Worm (Caenorhabditis elegans) whole organism, L3 larva: ENCODE data around the gene F56H11.2.
A peak's percentile ranks its signal among the peaks of the same experiment; 100 is the strongest.

ENCODE experiments used
- R02D3.7 ChIP-seq: fragments of 150-350 bp; optimal IDR thresholded peaks from 2 replicates; lab custom pipeline; 2014; ENCODE audit warnings: missing biosample characterization, missing genetic modification characterization
- aly-2 ChIP-seq: fragments of 150-350 bp; optimal IDR thresholded peaks from 2 replicates; lab custom pipeline; 2014; ENCODE audit warnings: missing biosample characterization, missing genetic modification characterization
- ama-1 ChIP-seq: fragments of 150-350 bp; optimal IDR thresholded peaks from 2 replicates; lab custom pipeline; 2018
- ceh-16 ChIP-seq: sonication (generic microtip); optimal IDR thresholded peaks from 2 replicates; lab custom pipeline; 2017; ENCODE audit warnings: missing biosample characterization, missing genetic modification characterization
- ceh-82 ChIP-seq: fragments of 150-350 bp; optimal IDR thresholded peaks from 2 replicates; lab custom pipeline; 2014; ENCODE audit warnings: missing biosample characterization, missing genetic modification characterization
- ceh-9 ChIP-seq: sonication (generic microtip); optimal IDR thresholded peaks from 2 replicates; lab custom pipeline; 2018; ENCODE audit warnings: missing biosample characterization, missing genetic modification characterization
- egl-27 ChIP-seq: sonication (generic microtip); optimal IDR thresholded peaks from 4 replicates; lab custom pipeline; 2017; ENCODE audit warnings: missing biosample characterization, missing genetic modification reagents, missing genetic modification characterization
- egl-5 ChIP-seq: fragments of 150-350 bp; optimal IDR thresholded peaks from 2 replicates; lab custom pipeline; 2017; ENCODE audit warnings: missing biosample characterization, missing genetic modification reagents, missing genetic modification characterization, inconsistent platforms
- elt-1 ChIP-seq: fragments of 150-350 bp; optimal IDR thresholded peaks from 2 replicates; lab custom pipeline; 2014; ENCODE audit warnings: missing biosample characterization, missing genetic modification characterization
- elt-2 ChIP-seq: sonication (generic microtip); optimal IDR thresholded peaks from 2 replicates; lab custom pipeline; 2016; ENCODE audit warnings: missing genetic modification reagents, mild to moderate bottlenecking, missing genetic modification characterization, missing compliant biosample characterization
- eor-1 ChIP-seq, 2 experiments: fragments of 150-350 bp; optimal IDR thresholded peaks; 2 replicates each; lab custom pipeline; 2014 to 2018; ENCODE audit warnings: missing biosample characterization in 2 of 2, missing genetic modification characterization in 2 of 2
- fkh-10 ChIP-seq: sonication (generic microtip); optimal IDR thresholded peaks from 2 replicates; lab custom pipeline; 2017; ENCODE audit warnings: missing biosample characterization, missing genetic modification reagents, missing genetic modification characterization
- fkh-2 ChIP-seq: fragments of 150-350 bp; optimal IDR thresholded peaks from 2 replicates; lab custom pipeline; 2014; ENCODE audit warnings: missing biosample characterization, missing genetic modification reagents, missing genetic modification characterization
- fos-1 ChIP-seq: fragments of 150-350 bp; optimal IDR thresholded peaks from 2 replicates; lab custom pipeline; 2014; ENCODE audit warnings: missing biosample characterization, missing genetic modification characterization
- hmg-11 ChIP-seq: sonication (generic microtip); optimal IDR thresholded peaks from 2 replicates; lab custom pipeline; 2016; ENCODE audit warnings: missing genetic modification characterization, missing compliant biosample characterization
- jun-1 ChIP-seq: fragments of 150-350 bp; optimal IDR thresholded peaks from 2 replicates; lab custom pipeline; 2014; ENCODE audit warnings: missing biosample characterization, missing genetic modification reagents, missing genetic modification characterization
- lin-15B ChIP-seq: fragments of 150-350 bp; optimal IDR thresholded peaks from 2 replicates; lab custom pipeline; 2014; ENCODE audit warnings: missing biosample characterization, missing genetic modification characterization
- lin-39 ChIP-seq: fragments of 150-350 bp; optimal IDR thresholded peaks from 2 replicates; lab custom pipeline; 2018; ENCODE audit warnings: missing biosample characterization, missing genetic modification reagents, missing genetic modification characterization
- lsy-12 ChIP-seq: sonication (generic microtip); optimal IDR thresholded peaks from 2 replicates; lab custom pipeline; 2016; ENCODE audit warnings: mild to moderate bottlenecking, missing genetic modification characterization, missing compliant biosample characterization
- mml-1 ChIP-seq: fragments of 150-350 bp; sonication (generic microtip); optimal IDR thresholded peaks from 3 replicates; lab custom pipeline; 2014; ENCODE audit warnings: missing biosample characterization, missing genetic modification characterization
- nfya-1 ChIP-seq: sonication (generic microtip); optimal IDR thresholded peaks from 2 replicates; lab custom pipeline; 2017; ENCODE audit warnings: missing genetic modification characterization, mild to moderate bottlenecking, missing compliant biosample characterization, antibody characterized with exemption, moderate library complexity; ENCODE audit not compliant: insufficient read depth
- nhr-11 ChIP-seq: fragments of 150-350 bp; optimal IDR thresholded peaks from 2 replicates; lab custom pipeline; 2014; ENCODE audit warnings: missing biosample characterization, missing genetic modification characterization
- nhr-12 ChIP-seq: fragments of 150-350 bp; optimal IDR thresholded peaks from 2 replicates; lab custom pipeline; 2014; ENCODE audit warnings: missing biosample characterization, missing genetic modification characterization
- nhr-23 ChIP-seq: fragments of 150-350 bp; optimal IDR thresholded peaks from 2 replicates; lab custom pipeline; 2014; ENCODE audit warnings: missing biosample characterization, missing genetic modification reagents, missing genetic modification characterization
- nhr-237 ChIP-seq: fragments of 150-350 bp; optimal IDR thresholded peaks from 2 replicates; lab custom pipeline; 2014; ENCODE audit warnings: missing biosample characterization, missing genetic modification characterization
- nhr-25 ChIP-seq: sonication (generic microtip); optimal IDR thresholded peaks from 2 replicates; lab custom pipeline; 2017; ENCODE audit warnings: missing biosample characterization, missing genetic modification characterization
- nhr-67 ChIP-seq: fragments of 150-350 bp; optimal IDR thresholded peaks from 2 replicates; lab custom pipeline; 2014; ENCODE audit warnings: missing biosample characterization, missing genetic modification characterization
- pha-4 ChIP-seq: fragments of 150-350 bp; optimal IDR thresholded peaks from 2 replicates; lab custom pipeline; 2014; ENCODE audit warnings: missing biosample characterization, missing genetic modification reagents, missing genetic modification characterization
- pqm-1 ChIP-seq: fragments of 150-350 bp; optimal IDR thresholded peaks from 2 replicates; lab custom pipeline; 2017; ENCODE audit warnings: missing biosample characterization, missing genetic modification characterization, inconsistent platforms
- sea-2 ChIP-seq: fragments of 150-350 bp; sonication (generic microtip); optimal IDR thresholded peaks from 4 replicates; lab custom pipeline; 2014; ENCODE audit warnings: missing biosample characterization, missing genetic modification reagents, missing genetic modification characterization
- skn-1 ChIP-seq: fragments of 150-350 bp; optimal IDR thresholded peaks from 2 replicates; lab custom pipeline; 2014; ENCODE audit warnings: missing biosample characterization, missing genetic modification characterization
- snpc-4 ChIP-seq: fragments of 150-350 bp; optimal IDR thresholded peaks from 2 replicates; lab custom pipeline; 2014; ENCODE audit warnings: missing biosample characterization, missing genetic modification characterization
- tbx-2 ChIP-seq: sonication (generic microtip); optimal IDR thresholded peaks from 2 replicates; lab custom pipeline; 2016; ENCODE audit warnings: mild to moderate bottlenecking, missing genetic modification characterization, missing compliant biosample characterization
- unc-39 ChIP-seq: sonication (generic microtip); optimal IDR thresholded peaks from 4 replicates; lab custom pipeline; 2017; ENCODE audit warnings: missing biosample characterization, missing genetic modification characterization
- unc-62 ChIP-seq: fragments of 150-350 bp; sonication (generic microtip); optimal IDR thresholded peaks from 4 replicates; lab custom pipeline; 2014; ENCODE audit warnings: missing biosample characterization, missing genetic modification reagents, missing genetic modification characterization
- zag-1 ChIP-seq: fragments of 150-350 bp; optimal IDR thresholded peaks from 2 replicates; lab custom pipeline; 2014; ENCODE audit warnings: missing biosample characterization, missing genetic modification characterization
- ztf-11 ChIP-seq: fragments of 150-350 bp; optimal IDR thresholded peaks from 2 replicates; lab custom pipeline; 2014; ENCODE audit warnings: missing biosample characterization, missing genetic modification characterization
- ztf-4 ChIP-seq: fragments of 150-350 bp; optimal IDR thresholded peaks from 2 replicates; lab custom pipeline; 2014; ENCODE audit warnings: missing biosample characterization, missing genetic modification characterization

F56H11.2 gene

DNA sequence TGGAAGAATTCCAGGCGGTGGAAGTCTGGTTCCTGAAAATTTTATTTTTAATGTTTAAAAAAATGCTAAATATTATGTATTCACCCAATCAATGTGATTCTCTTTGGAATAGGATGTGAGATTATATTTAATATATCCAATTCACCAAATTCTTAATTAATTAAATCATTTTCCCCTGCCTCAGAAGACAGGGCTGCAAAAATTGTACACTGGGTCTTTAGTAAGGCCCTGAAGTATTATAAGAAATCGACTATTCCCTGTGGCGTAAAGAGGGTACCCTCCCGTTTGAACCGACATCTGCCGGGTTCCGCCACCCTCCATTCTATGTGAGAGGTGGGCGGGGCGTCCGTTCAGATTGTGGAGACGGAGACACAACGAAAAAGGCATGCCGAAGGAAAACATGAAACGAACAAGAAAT, 21.7 kb downstream of the F56H11.2 start (continued):
- TF ChIP-seq egl-5 (tag; lab: Kevin White, UChicago) (peak; percentile 59), R02D3.7 (tag; lab: Kevin White, UChicago) (peak; percentile 72), aly-2 (tag; lab: Kevin White, UChicago) (no peak), snpc-4 (peak; percentile 99), ceh-16 (tag; lab: Kevin White, UChicago) (no peak), nhr-12 (tag; lab: Kevin White, UChicago) (no peak), fos-1 (peak; percentile 1), ceh-9 (tag; lab: Kevin White, UChicago) (no peak), nhr-237 (tag; lab: Kevin White, UChicago) (no peak), ztf-11 (no peak), unc-62 (GFP tag; lab: Kevin White, UChicago) (peak; percentile 20), unc-39 (tag; lab: Kevin White, UChicago) (no peak), nhr-11 (tag; lab: Kevin White, UChicago) (no peak), nhr-25 (peak; percentile 92), nhr-67 (tag; lab: Kevin White, UChicago) (no peak)

DNA sequence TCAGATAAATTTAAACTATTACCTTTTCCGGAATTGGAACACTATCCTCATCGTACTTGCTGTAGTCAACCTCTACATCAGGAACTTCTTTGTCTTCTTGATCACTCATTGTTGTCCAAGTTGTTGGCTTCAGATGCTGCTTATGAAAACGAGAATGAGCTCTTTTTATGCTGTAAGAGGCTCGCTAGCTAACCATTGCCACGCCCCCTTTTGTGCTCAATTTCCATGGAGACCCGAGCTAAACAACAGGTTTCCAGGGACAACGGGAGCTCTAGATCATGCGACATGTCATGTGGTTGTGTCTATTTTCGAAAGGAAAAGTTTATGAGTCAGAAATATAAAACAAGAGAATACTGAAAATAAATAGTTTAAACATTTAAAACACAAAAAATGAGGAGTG, 22.5 kb downstream of the F56H11.2 start, which contains the start of gene C33A12.4:
TSS of gene C33A12.4 (minus strand) at position 131 of the 400 bp plus-strand sequence.
- TF ChIP-seq fkh-10 (peak; percentile 17), nfya-1 (tag; lab: Kevin White, UChicago) (peak; percentile 2), lin-15B (no peak)

DNA sequence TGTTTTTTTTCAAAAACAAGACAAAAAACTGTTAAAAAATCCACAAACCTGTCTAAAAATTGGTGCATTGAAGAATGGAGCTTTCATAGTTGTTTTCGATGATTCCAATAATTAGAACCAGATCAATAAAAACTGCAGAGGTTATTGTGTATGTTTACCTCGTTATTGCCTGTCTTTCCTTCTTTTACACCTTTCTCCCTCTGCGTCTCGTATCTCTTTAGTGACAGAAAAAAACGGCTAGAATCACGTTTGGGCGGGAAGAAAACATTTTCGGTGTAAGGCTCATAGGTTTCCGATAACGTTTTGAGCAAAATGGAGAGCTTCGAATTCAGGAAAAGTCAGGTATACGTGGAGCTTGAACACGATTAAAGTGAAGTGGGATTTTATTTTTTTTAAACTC, 24.4 kb downstream of the F56H11.2 start, which contains the start of gene ethe-1:
TSS of gene ethe-1 (minus strand) at position 150 of the 400 bp plus-strand sequence.
- TF ChIP-seq fkh-2 = no peak
- TF ChIP-seq elt-2 (tag; lab: Kevin White, UChicago) = peak; percentile 21
- TF ChIP-seq snpc-4 = peak; percentile 44
- TF ChIP-seq nhr-25 = peak; percentile 19
- no peak for TF ChIP-seq lsy-12 (tag; lab: Kevin White, UChicago)
- peak; percentile 78 for TF ChIP-seq pha-4 (tag; lab: Kevin White, UChicago)

DNA sequence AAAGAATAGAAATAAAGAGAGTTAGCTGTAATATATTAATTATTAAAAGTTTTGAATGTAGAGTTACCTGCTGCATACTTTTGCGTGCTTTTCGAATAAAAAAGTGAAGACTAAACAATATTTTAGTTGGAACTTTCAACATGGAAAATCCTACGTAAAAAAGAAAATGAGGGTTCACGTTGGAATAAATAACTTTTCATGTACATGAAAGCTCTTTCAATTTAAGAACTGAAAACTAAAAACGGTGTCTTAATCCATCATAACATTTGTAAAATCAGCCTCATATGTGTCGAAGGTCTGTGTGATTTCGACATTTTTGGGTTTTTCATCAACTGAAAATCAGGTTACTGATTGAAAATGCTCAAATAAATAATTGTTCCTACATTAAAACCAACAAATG, 26.7 kb downstream of the F56H11.2 start, which contains the start of gene ttr-9:
TSS of gene ttr-9 (minus strand) at position 101 of the 400 bp plus-strand sequence.
- TF ChIP-seq nhr-12 (tag; lab: Kevin White, UChicago) (no peak), tbx-2 (no peak), R02D3.7 (tag; lab: Kevin White, UChicago) (no peak), elt-1 (tag; lab: Kevin White, UChicago) (no peak), nhr-67 (tag; lab: Kevin White, UChicago) (no peak), nhr-25 (no peak), sea-2 (GFP tag; lab: Kevin White, UChicago) (no peak), jun-1 (tag; lab: Kevin White, UChicago) (no peak), elt-2 (tag; lab: Kevin White, UChicago) (no peak), mml-1 (tag; lab: Kevin White, UChicago) (no peak), nfya-1 (tag; lab: Kevin White, UChicago) (no peak), nhr-23 (tag; lab: Kevin White, UChicago) (no peak), fkh-2 (no peak), skn-1 (tag; lab: Kevin White, UChicago) (no peak), pha-4 (tag; lab: Kevin White, UChicago) (no peak), zag-1 (tag; lab: Kevin White, UChicago) (no peak), unc-39 (tag; lab: Kevin White, UChicago) (no peak), pqm-1 (tag; lab: Kevin White, UChicago) (no peak), nhr-237 (tag; lab: Kevin White, UChicago) (no peak)

DNA sequence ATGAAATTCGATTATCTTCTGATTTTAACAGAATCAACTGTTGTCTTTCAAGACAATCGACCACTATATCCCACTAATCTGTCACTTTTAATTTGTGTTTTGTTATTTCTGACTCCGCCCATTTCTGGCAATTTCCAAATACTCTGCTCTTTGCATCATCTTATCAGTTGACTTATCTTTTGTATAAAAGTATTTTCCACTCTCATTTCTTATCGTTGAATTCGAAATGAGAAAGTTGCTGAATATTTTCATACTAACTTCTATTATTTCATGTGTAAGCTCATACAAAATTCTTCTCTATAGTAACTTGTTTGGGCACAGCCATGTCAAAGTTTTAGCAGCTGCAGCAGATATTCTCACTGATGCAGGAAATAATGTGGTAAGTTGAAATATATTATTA, 32.9 kb downstream of the F56H11.2 start, which contains the start of gene ugt-21:
TSS of gene ugt-21 (plus strand) at position 212 of the 400 bp plus-strand sequence.
- TF ChIP-seq elt-1 (tag; lab: Kevin White, UChicago) (no peak), elt-2 (tag; lab: Kevin White, UChicago) (peak; percentile 52)

DNA sequence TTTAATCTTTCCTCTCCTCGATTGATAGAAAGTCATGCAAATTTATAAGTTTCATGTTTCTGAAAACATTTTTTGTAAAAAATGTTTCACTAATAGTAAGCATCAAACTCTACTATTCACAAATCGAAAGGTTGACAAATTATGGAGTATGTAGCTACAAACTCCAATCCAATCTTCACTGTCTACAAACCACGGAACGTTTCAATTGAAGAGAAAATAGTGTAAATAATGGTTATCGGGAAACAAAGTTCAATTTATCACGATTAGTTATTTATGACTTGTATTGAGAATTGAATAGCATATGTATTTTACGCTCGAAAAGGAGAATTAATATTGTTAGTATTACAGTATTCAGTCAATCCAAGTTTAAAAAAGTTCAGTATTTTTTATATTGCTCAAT, 33.3 kb downstream of the F56H11.2 start:
- no peak for TF ChIP-seq eor-1 (tag; optimal IDR thresholded peaks at IDR 0.05; lab: Kevin White, UChicago)
- TF ChIP-seq ceh-82 (tag; lab: Kevin White, UChicago) = no peak
- TF ChIP-seq nhr-25 = no peak
- no peak for TF ChIP-seq zag-1 (tag; lab: Kevin White, UChicago)
- no peak for TF ChIP-seq elt-2 (tag; lab: Kevin White, UChicago)
- TF ChIP-seq hmg-11 = no peak
- no peak for TF ChIP-seq lin-39
- no peak for TF ChIP-seq lsy-12 (tag; lab: Kevin White, UChicago)
- TF ChIP-seq mml-1 (tag; lab: Kevin White, UChicago) = no peak
- no peak for TF ChIP-seq ama-1 (lab: Kevin White, UChicago)
- no peak for TF ChIP-seq ceh-9 (tag; lab: Kevin White, UChicago)
- TF ChIP-seq ztf-4 (tag; lab: Kevin White, UChicago) = no peak
- TF ChIP-seq unc-39 (tag; lab: Kevin White, UChicago) = no peak
- TF ChIP-seq lin-15B = no peak
- no peak for TF ChIP-seq egl-27 (tag; lab: Kevin White, UChicago)
